Fruit fly (Drosophila melanogaster): ENCODE measurements around the gene CD98hc.
A peak's percentile ranks its signal among the peaks of the same experiment; 100 is the strongest.

Gene CD98hc

dm6 chr3R:8001074-8001669 lies 22.9 kb upstream of the CD98hc start, which contains the start of the genes Kmn2 and CG2698 (continued):
- TF ChIP-seq nerfin-1 (tag; optimal IDR thresholded peaks at IDR 0.05) (peak; percentile 88), klu (GFP tag; IDR thresholded peaks at IDR 0.05) (peak; percentile 96), CG14667 (GFP tag; IDR thresholded peaks at IDR 0.05) (peak; percentile 98), Antp (GFP tag; optimal IDR thresholded peaks at IDR 0.05) (peak; percentile 71), schlank (tag; optimal IDR thresholded peaks at IDR 0.05) (peak; percentile 84), CG15073 (GFP tag; optimal IDR thresholded peaks at IDR 0.05) (peak; percentile 75), p53 (GFP tag; optimal IDR thresholded peaks at IDR 0.05) (no peak), CG4404 (GFP tag; IDR thresholded peaks at IDR 0.05) (peak; percentile 97), CG1647 (GFP tag; optimal IDR thresholded peaks at IDR 0.05) (peak; percentile 79), eyg (GFP tag; optimal IDR thresholded peaks at IDR 0.05) (peak; percentile 10), CG43689 (GFP tag; IDR thresholded peaks at IDR 0.05) (peak; percentile 93), zen2 (GFP tag; IDR thresholded peaks at IDR 0.05; ENCODE audit: partially characterized antibody) (no peak; the same call in 2 of the 3 replicates), Side (GFP tag; optimal IDR thresholded peaks at IDR 0.05) (peak; percentile 70), Deaf1 (tag; optimal IDR thresholded peaks at IDR 0.05) (peak; percentile 73), fd96Cb (tag; optimal IDR thresholded peaks at IDR 0.05) (peak; percentile 96), grau (tag; optimal IDR thresholded peaks at IDR 0.05) (peak; percentile 100), CG34422 (GFP tag; IDR thresholded peaks at IDR 0.05) (peak; percentile 98), CG17361 (GFP tag; IDR thresholded peaks at IDR 0.05) (peak; percentile 97), CG13287 (GFP tag; IDR thresholded peaks at IDR 0.05; ENCODE audit: partially characterized antibody) (peak; percentile 74), Camta (GFP tag; optimal IDR thresholded peaks at IDR 0.05) (peak; percentile 66), amos (GFP tag; IDR thresholded peaks at IDR 0.05; ENCODE audit: partially characterized antibody) (peak; percentile 36; the same call in 1 of the 2 replicates), yki (optimal IDR thresholded peaks at IDR 0.05) (no peak), pnt (GFP tag; optimal IDR thresholded peaks at IDR 0.05) (peak; percentile 81), B-H2 (GFP tag; optimal IDR thresholded peaks at IDR 0.05) (peak; percentile 95), CG14441 (GFP tag; IDR thresholded peaks at IDR 0.05) (peak; percentile 98), Nf-YC (tag; optimal IDR thresholded peaks at IDR 0.05) (peak; percentile 84), Doc2 (GFP tag; IDR thresholded peaks at IDR 0.05) (peak; percentile 92), ato (GFP tag; IDR thresholded peaks at IDR 0.05; ENCODE audit: partially characterized antibody) (no peak), Rfx (GFP tag; IDR thresholded peaks at IDR 0.05) (peak; percentile 98), CG4854 (GFP tag; optimal IDR thresholded peaks at IDR 0.05) (peak; percentile 84), CG7963 (GFP tag; IDR thresholded peaks at IDR 0.05; ENCODE audit: partially characterized antibody) (no peak), CG11695 (GFP tag; IDR thresholded peaks at IDR 0.05) (peak; percentile 95), Neu2 (GFP tag; optimal IDR thresholded peaks at IDR 0.05; ENCODE audit: borderline replicate concordance) (no peak), CG33213 (GFP tag; optimal IDR thresholded peaks at IDR 0.05) (peak; percentile 31), Xbp1 (GFP tag; optimal IDR thresholded peaks at IDR 0.05) (peak; percentile 97), Max (GFP tag; optimal IDR thresholded peaks at IDR 0.05) (peak; percentile 96), CG14965 (GFP tag; optimal IDR thresholded peaks at IDR 0.05; ENCODE audit: borderline replicate concordance) (no peak), CG6689 (GFP tag; IDR thresholded peaks at IDR 0.05) (peak; percentile 98), Lhr (GFP tag; optimal IDR thresholded peaks at IDR 0.05) (peak; percentile 89), CG6854 (GFP tag; optimal IDR thresholded peaks at IDR 0.05) (peak; percentile 76), CG6254 (GFP tag; optimal IDR thresholded peaks at IDR 0.05) (peak; percentile 92), ems (GFP tag; optimal IDR thresholded peaks at IDR 0.05) (peak; percentile 84), CG5180 (GFP tag; optimal IDR thresholded peaks at IDR 0.05) (peak; percentile 78), bigmax (GFP tag; optimal IDR thresholded peaks at IDR 0.05) (no peak), CG11456 (GFP tag; IDR thresholded peaks at IDR 0.05) (peak; percentile 97), sc (optimal IDR thresholded peaks at IDR 0.05) (no peak), sc (GFP tag; optimal IDR thresholded peaks at IDR 0.05) (peak; percentile 91), CG2120 (GFP tag; optimal IDR thresholded peaks at IDR 0.05) (peak; percentile 95), Awh (GFP tag; IDR thresholded peaks at IDR 0.05) (peak; percentile 97), chm (GFP tag; IDR thresholded peaks at IDR 0.05) (peak; percentile 98), sim (GFP tag; IDR thresholded peaks at IDR 0.05) (peak; percentile 96)
